Worm (Caenorhabditis elegans): ENCODE measurements around the gene ampd-1.

ce11 chrII:5212675-5213074, 9.6 kb downstream of the ampd-1 start, which contains the start of gene C34F11.1:
- TF ChIP-seq tbx-2 (tag; optimal IDR thresholded peaks at IDR 0.05) (no peak), aly-2 (tag; optimal IDR thresholded peaks at IDR 0.05) (no peak), ceh-16 (tag; optimal IDR thresholded peaks at IDR 0.05) (no peak), skn-1 (tag; optimal IDR thresholded peaks at IDR 0.05) (no peak), egl-27 (tag; optimal IDR thresholded peaks at IDR 0.05) (no peak), snpc-4 (tag; optimal IDR thresholded peaks at IDR 0.05) (no peak), elt-1 (tag; optimal IDR thresholded peaks at IDR 0.05) (no peak), fkh-2 (tag; optimal IDR thresholded peaks at IDR 0.05) (no peak), fkh-10 (GFP tag; optimal IDR thresholded peaks at IDR 0.05) (no peak), nhr-237 (tag; optimal IDR thresholded peaks at IDR 0.05) (no peak), lin-39 (tag; optimal IDR thresholded peaks at IDR 0.05) (no peak), elt-3 (tag; optimal IDR thresholded peaks at IDR 0.05) (no peak), ZK546.5 (tag; optimal IDR thresholded peaks at IDR 0.05) (no peak)
